Worm (Caenorhabditis elegans) whole organism, early embryonic: Measurements from ENCODE around the gene nspd-9.

ENCODE experiments used
- B0310.2 ChIP-seq: sonication (generic microtip); optimal IDR thresholded peaks from 2 replicates; lab custom pipeline; 2016; ENCODE audit warnings: mild to moderate bottlenecking, missing genetic modification characterization, missing compliant biosample characterization
- aly-1 ChIP-seq: sonication (generic microtip); optimal IDR thresholded peaks from 2 replicates; lab custom pipeline; 2016; ENCODE audit warnings: missing genetic modification characterization, missing compliant biosample characterization
- ama-1 ChIP-seq: fragments of 150-350 bp; optimal IDR thresholded peaks from 2 replicates; lab custom pipeline; 2014
- ceh-13 ChIP-seq: fragments of 200-800 bp; sonication (Bioruptor generic); optimal IDR thresholded peaks from 2 replicates; lab custom pipeline; 2018; ENCODE audit warnings: mild to moderate bottlenecking, missing genetic modification characterization, missing compliant biosample characterization
- hmbx-1 ChIP-seq: sonication (generic microtip); optimal IDR thresholded peaks from 2 replicates; lab custom pipeline; 2016; ENCODE audit warnings: mild to moderate bottlenecking, missing genetic modification characterization, missing compliant biosample characterization
- hmg-4 ChIP-seq: fragments of 200-800 bp; sonication (Bioruptor generic); optimal IDR thresholded peaks from 2 replicates; lab custom pipeline; 2018; ENCODE audit warnings: mild to moderate bottlenecking, missing genetic modification characterization, missing compliant biosample characterization
- pes-1 ChIP-seq: fragments of 200-800 bp; sonication (Bioruptor generic); IDR thresholded peaks from 2 replicates; pipeline ENCODE4 v1.3.6; 2022; ENCODE audit warnings: missing genetic modification reagents, missing genetic modification characterization, missing compliant biosample characterization
- scrt-1 ChIP-seq: fragments of 200-800 bp; sonication (Bioruptor generic); IDR thresholded peaks from 2 replicates; pipeline ENCODE4 v1.3.6; 2022; ENCODE audit warnings: missing genetic modification characterization, missing compliant biosample characterization
- tra-4 ChIP-seq: sonication (generic microtip); optimal IDR thresholded peaks from 2 replicates; lab custom pipeline; 2017; ENCODE audit warnings: missing genetic modification characterization, missing compliant biosample characterization

- TF ChIP-seq B0310.2 (tag; lab: Kevin White, UChicago) (no peak), ama-1 (lab: Kevin White, UChicago) (no peak), scrt-1 (GFP tag; lab: Robert Waterston, UW) (no peak), pes-1 (no peak), hmbx-1 (tag; lab: Kevin White, UChicago) (no peak), tra-4 (no peak), ceh-13 (no peak), aly-1 (tag; lab: Kevin White, UChicago) (no peak), hmg-4 (GFP tag; lab: Kevin White, UChicago) (no peak)
These were observed 40.4 kb upstream of the nspd-9 start, which contains the start of gene gipc-1 for ce11 chrIII:4870478-4870877.
